Worm (Caenorhabditis elegans) whole organism, midembryonic: Measurements from ENCODE around the gene C25E10.12.

ENCODE experiments used
- T22C8.4 ChIP-seq: fragments of 200-800 bp; sonication (Bioruptor generic); IDR thresholded peaks from 2 replicates; pipeline ENCODE4 v1.3.6; 2022; ENCODE audit warnings: missing genetic modification characterization, missing compliant biosample characterization
- cog-1 ChIP-seq: sonication (generic microtip); optimal IDR thresholded peaks from 2 replicates; lab custom pipeline; 2016; ENCODE audit warnings: missing genetic modification characterization, missing compliant biosample characterization
- flt-1 ChIP-seq: fragments of 200-800 bp; sonication (Bioruptor generic); IDR thresholded peaks from 2 replicates; pipeline ENCODE4 v1.3.6; 2022; ENCODE audit warnings: missing genetic modification characterization, missing compliant biosample characterization
- med-1 ChIP-seq: sonication (generic microtip); optimal IDR thresholded peaks from 2 replicates; lab custom pipeline; 2017; ENCODE audit warnings: missing genetic modification characterization, mild to moderate bottlenecking, missing compliant biosample characterization, antibody characterized with exemption, missing genetic modification reagents; ENCODE audit not compliant: insufficient read depth
- ref-1 ChIP-seq: fragments of 200-800 bp; sonication (Bioruptor generic); conservative IDR thresholded peaks from 2 replicates; pipeline ENCODE4 v1.3.6; 2022; ENCODE audit warnings: missing genetic modification reagents, missing genetic modification characterization, missing compliant biosample characterization
- tab-1 ChIP-seq: fragments of 200-800 bp; sonication (Bioruptor generic); IDR thresholded peaks from 2 replicates; pipeline ENCODE4 v1.3.6; 2022; ENCODE audit warnings: missing genetic modification characterization, missing compliant biosample characterization
- ztf-23 ChIP-seq: fragments of 200-800 bp; sonication (Bioruptor generic); IDR thresholded peaks from 2 replicates; pipeline ENCODE4 v1.3.6; 2022; ENCODE audit warnings: missing genetic modification reagents, missing genetic modification characterization, missing compliant biosample characterization
- ztf-29 ChIP-seq: fragments of 200-800 bp; sonication (Bioruptor generic); IDR thresholded peaks from 2 replicates; pipeline ENCODE4 v1.3.6; 2022; ENCODE audit warnings: missing genetic modification reagents, missing genetic modification characterization, missing compliant biosample characterization

ce11 chrV:9049271-9049670, 13.0 kb downstream of the C25E10.12 start:
- TF ChIP-seq med-1 (no peak), ztf-23 (no peak), tab-1 (GFP tag; lab: Robert Waterston, UW) (no peak), cog-1 (tag; lab: Kevin White, UChicago) (no peak), flt-1 (GFP tag; lab: Robert Waterston, UW) (no peak), ztf-29 (no peak), T22C8.4 (GFP tag; lab: Robert Waterston, UW) (no peak), ref-1 (GFP tag; lab: Robert Waterston, UW) (no peak)
